Worm (Caenorhabditis elegans) whole organism, L3 larva: Measurements from ENCODE around the gene uev-2.

ENCODE experiments used
- mdl-1 ChIP-seq: fragments of 150-350 bp; optimal IDR thresholded peaks from 2 replicates; lab custom pipeline; 2014; ENCODE audit warnings: missing biosample characterization, missing genetic modification characterization
- nhr-11 ChIP-seq: fragments of 150-350 bp; optimal IDR thresholded peaks from 2 replicates; lab custom pipeline; 2014; ENCODE audit warnings: missing biosample characterization, missing genetic modification characterization
- nhr-12 ChIP-seq: fragments of 150-350 bp; optimal IDR thresholded peaks from 2 replicates; lab custom pipeline; 2014; ENCODE audit warnings: missing biosample characterization, missing genetic modification characterization
- pha-4 ChIP-seq: fragments of 150-350 bp; optimal IDR thresholded peaks from 2 replicates; lab custom pipeline; 2014; ENCODE audit warnings: missing biosample characterization, missing genetic modification reagents, missing genetic modification characterization
- unc-62 ChIP-seq: fragments of 150-350 bp; sonication (generic microtip); optimal IDR thresholded peaks from 4 replicates; lab custom pipeline; 2014; ENCODE audit warnings: missing biosample characterization, missing genetic modification reagents, missing genetic modification characterization

- no peak for TF ChIP-seq nhr-12
- TF ChIP-seq pha-4, result no peak
- no peak for TF ChIP-seq mdl-1 (tag; lab: Kevin White, UChicago)
- no peak for TF ChIP-seq unc-62
- no peak for TF ChIP-seq nhr-11 (tag; lab: Kevin White, UChicago)
Measured at ce11 chrIII:5620186-5620585, 37.3 kb downstream of the uev-2 start.
